Worm (Caenorhabditis elegans) whole organism, midembryonic: ENCODE data around the gene F31F7.2.

Experiments used
- T22C8.4 ChIP-seq: fragments of 200-800 bp; sonication (Bioruptor generic); IDR thresholded peaks from 2 replicates; pipeline ENCODE4 v1.3.6; 2022; ENCODE audit warnings: missing genetic modification characterization, missing compliant biosample characterization
- cog-1 ChIP-seq: sonication (generic microtip); optimal IDR thresholded peaks from 2 replicates; lab custom pipeline; 2016; ENCODE audit warnings: missing genetic modification characterization, missing compliant biosample characterization
- flt-1 ChIP-seq: fragments of 200-800 bp; sonication (Bioruptor generic); IDR thresholded peaks from 2 replicates; pipeline ENCODE4 v1.3.6; 2022; ENCODE audit warnings: missing genetic modification characterization, missing compliant biosample characterization
- klf-2 ChIP-seq: fragments of 200-800 bp; sonication (Bioruptor generic); conservative IDR thresholded peaks from 2 replicates; pipeline ENCODE4 v1.3.6; 2022; ENCODE audit warnings: missing genetic modification reagents, missing genetic modification characterization, missing compliant biosample characterization
- med-1 ChIP-seq: sonication (generic microtip); optimal IDR thresholded peaks from 2 replicates; lab custom pipeline; 2017; ENCODE audit warnings: missing genetic modification characterization, mild to moderate bottlenecking, missing compliant biosample characterization, antibody characterized with exemption, missing genetic modification reagents; ENCODE audit not compliant: insufficient read depth
- ref-1 ChIP-seq: fragments of 200-800 bp; sonication (Bioruptor generic); conservative IDR thresholded peaks from 2 replicates; pipeline ENCODE4 v1.3.6; 2022; ENCODE audit warnings: missing genetic modification reagents, missing genetic modification characterization, missing compliant biosample characterization
- tab-1 ChIP-seq: fragments of 200-800 bp; sonication (Bioruptor generic); IDR thresholded peaks from 2 replicates; pipeline ENCODE4 v1.3.6; 2022; ENCODE audit warnings: missing genetic modification characterization, missing compliant biosample characterization
- ztf-23 ChIP-seq: fragments of 200-800 bp; sonication (Bioruptor generic); IDR thresholded peaks from 2 replicates; pipeline ENCODE4 v1.3.6; 2022; ENCODE audit warnings: missing genetic modification reagents, missing genetic modification characterization, missing compliant biosample characterization
- ztf-29 ChIP-seq: fragments of 200-800 bp; sonication (Bioruptor generic); IDR thresholded peaks from 2 replicates; pipeline ENCODE4 v1.3.6; 2022; ENCODE audit warnings: missing genetic modification reagents, missing genetic modification characterization, missing compliant biosample characterization

ce11 chrV:6233952-6234351 lies 36.7 kb upstream of the F31F7.2 start:
- no peak for TF ChIP-seq flt-1 (GFP tag; lab: Robert Waterston, UW)
- TF ChIP-seq ztf-29 (GFP tag; lab: Robert Waterston, UW), result no peak
- TF ChIP-seq T22C8.4 (GFP tag; lab: Robert Waterston, UW), result no peak
- no peak for TF ChIP-seq med-1 (GFP tag; lab: Kevin White, UChicago)
- no peak for TF ChIP-seq ztf-23 (GFP tag; lab: Robert Waterston, UW)
- TF ChIP-seq cog-1 (tag; lab: Kevin White, UChicago), result no peak
- TF ChIP-seq ref-1 (GFP tag; lab: Robert Waterston, UW), result no peak
- TF ChIP-seq tab-1 (GFP tag; lab: Robert Waterston, UW), result no peak
- TF ChIP-seq klf-2 (GFP tag; lab: Robert Waterston, UW), result no peak
